Worm (Caenorhabditis elegans) whole organism, L1 larva: ENCODE data around the gene C45G9.12.

Experiments used
- C04F5.9 ChIP-seq: sonication (generic microtip); optimal IDR thresholded peaks from 2 replicates; lab custom pipeline; 2016; ENCODE audit warnings: missing genetic modification characterization, missing compliant biosample characterization
- C34B4.2 ChIP-seq: sonication (generic microtip); optimal IDR thresholded peaks from 2 replicates; lab custom pipeline; 2017; ENCODE audit warnings: mild to moderate bottlenecking, missing genetic modification characterization, missing compliant biosample characterization
- F16B12.6 ChIP-seq: fragments of 150-350 bp; optimal IDR thresholded peaks from 2 replicates; lab custom pipeline; 2014; ENCODE audit warnings: missing biosample characterization, missing genetic modification characterization
- aha-1 ChIP-seq: fragments of 150-350 bp; optimal IDR thresholded peaks from 2 replicates; lab custom pipeline; 2014; ENCODE audit warnings: missing biosample characterization, missing genetic modification characterization
- aly-2 ChIP-seq: fragments of 150-350 bp; optimal IDR thresholded peaks from 2 replicates; lab custom pipeline; 2014; ENCODE audit warnings: missing biosample characterization, missing genetic modification characterization
- blmp-1 ChIP-seq: fragments of 150-350 bp; optimal IDR thresholded peaks from 2 replicates; lab custom pipeline; 2014; ENCODE audit warnings: missing biosample characterization, missing genetic modification characterization
- ceh-63 ChIP-seq: fragments of 200-800 bp; sonication (Bioruptor generic); optimal IDR thresholded peaks from 2 replicates; lab custom pipeline; 2018; ENCODE audit warnings: mild to moderate bottlenecking, missing genetic modification characterization, missing compliant biosample characterization
- ceh-8 ChIP-seq: fragments of 200-800 bp; sonication (Bioruptor generic); optimal IDR thresholded peaks from 2 replicates; lab custom pipeline; 2018; ENCODE audit warnings: mild to moderate bottlenecking, missing genetic modification characterization, moderate library complexity, missing compliant biosample characterization
- ceh-82 ChIP-seq, 3 experiments: fragments of 150-350 bp in 1 of 3; sonication (generic microtip) in 2 of 3; optimal IDR thresholded peaks; 2 replicates each; lab custom pipeline; 2014 to 2017; ENCODE audit warnings: missing biosample characterization in 3 of 3, missing genetic modification characterization in 3 of 3
- ceh-88 ChIP-seq: fragments of 200-800 bp; sonication (Bioruptor generic); IDR thresholded peaks from 2 replicates; pipeline ENCODE4 v1.3.6; 2022; ENCODE audit warnings: missing genetic modification characterization, missing compliant biosample characterization
- ces-1 ChIP-seq: fragments of 150-350 bp; optimal IDR thresholded peaks from 2 replicates; lab custom pipeline; 2014; ENCODE audit warnings: missing biosample characterization, missing genetic modification reagents, missing genetic modification characterization
- dpl-1 ChIP-seq, 3 experiments: fragments of 150-350 bp in 2 of 3; sonication (generic microtip) in 1 of 3; optimal IDR thresholded peaks; 2 replicates each; lab custom pipeline; 2014 to 2017; ENCODE audit warnings: missing biosample characterization in 3 of 3, missing genetic modification characterization in 3 of 3, missing genetic modification reagents in 3 of 3
- dsc-1 ChIP-seq: sonication (generic microtip); optimal IDR thresholded peaks from 2 replicates; lab custom pipeline; 2016; ENCODE audit warnings: mild to moderate bottlenecking, missing genetic modification characterization, missing compliant biosample characterization
- efl-1 ChIP-seq, 4 experiments: fragments of 150-350 bp; optimal IDR thresholded peaks in 3 of 4; peaks in 1 of 4; 1 replicate in 1 of 4; 2 replicates in 3 of 4; lab custom pipeline; 2014; ENCODE audit warnings: missing biosample characterization in 2 of 4, missing genetic modification characterization in 2 of 4, missing genetic modification reagents in 2 of 4
- egl-13 ChIP-seq: sonication (generic microtip); optimal IDR thresholded peaks from 2 replicates; lab custom pipeline; 2016; ENCODE audit warnings: missing genotype, missing genetic modification reagents, missing genetic modification characterization, missing compliant biosample characterization
- fkh-4 ChIP-seq: sonication (generic microtip); optimal IDR thresholded peaks from 2 replicates; lab custom pipeline; 2016; ENCODE audit warnings: missing compliant biosample characterization, missing genetic modification characterization, borderline replicate concordance
- fos-1 ChIP-seq: fragments of 150-350 bp; optimal IDR thresholded peaks from 2 replicates; lab custom pipeline; 2014; ENCODE audit warnings: missing biosample characterization, missing genetic modification characterization
- grh-1 ChIP-seq: fragments of 200-800 bp; sonication (Bioruptor generic); IDR thresholded peaks from 2 replicates; pipeline ENCODE4 v1.3.6; 2022; ENCODE audit warnings: missing genetic modification reagents, missing genetic modification characterization, missing compliant biosample characterization
- hpl-2 ChIP-seq: fragments of 150-350 bp; optimal IDR thresholded peaks from 2 replicates; lab custom pipeline; 2014; ENCODE audit warnings: missing biosample characterization, missing genetic modification reagents, missing genetic modification characterization
- isw-1 ChIP-seq: fragments of 200-800 bp; sonication (Bioruptor generic); IDR thresholded peaks from 2 replicates; pipeline ENCODE4 v1.3.6; 2022; ENCODE audit warnings: missing genetic modification characterization, missing compliant biosample characterization
- jun-1 ChIP-seq: fragments of 150-350 bp; optimal IDR thresholded peaks from 2 replicates; lab custom pipeline; 2014; ENCODE audit warnings: missing biosample characterization, missing genetic modification reagents, missing genetic modification characterization
- lin-13 ChIP-seq: fragments of 150-350 bp; optimal IDR thresholded peaks from 2 replicates; lab custom pipeline; 2014; ENCODE audit warnings: missing biosample characterization, missing genetic modification reagents, missing genetic modification characterization
- lin-14 ChIP-seq: fragments of 200-800 bp; sonication (Bioruptor generic); optimal IDR thresholded peaks from 2 replicates; lab custom pipeline; 2018; ENCODE audit warnings: mild to moderate bottlenecking, missing genetic modification characterization, moderate library complexity, missing compliant biosample characterization
- lin-15B ChIP-seq: fragments of 150-350 bp; sonication (generic microtip); optimal IDR thresholded peaks from 3 replicates; lab custom pipeline; 2014; ENCODE audit warnings: missing biosample characterization, missing genetic modification characterization
- lin-35 ChIP-seq, 2 experiments: fragments of 150-350 bp; optimal IDR thresholded peaks; 2 replicates each; lab custom pipeline; 2014; ENCODE audit warnings: missing biosample characterization in 2 of 2, missing genetic modification characterization in 2 of 2, missing genetic modification reagents in 2 of 2
- lin-39 ChIP-seq: fragments of 150-350 bp; optimal IDR thresholded peaks from 2 replicates; lab custom pipeline; 2014; ENCODE audit warnings: missing biosample characterization, missing genetic modification reagents, missing genetic modification characterization
- lir-3 ChIP-seq: sonication (generic microtip); optimal IDR thresholded peaks from 2 replicates; lab custom pipeline; 2016; ENCODE audit warnings: mild to moderate bottlenecking, missing genetic modification characterization, moderate library complexity, missing compliant biosample characterization; ENCODE audit not compliant: poor library complexity
- lsy-2 ChIP-seq, 2 experiments: fragments of 150-350 bp; optimal IDR thresholded peaks; 2 replicates each; lab custom pipeline; 2014; ENCODE audit warnings: missing biosample characterization in 2 of 2, missing genetic modification characterization in 2 of 2
- mab-9 ChIP-seq: fragments of 200-800 bp; sonication (Bioruptor generic); IDR thresholded peaks from 2 replicates; pipeline ENCODE4 v1.3.6; 2022; ENCODE audit warnings: missing genetic modification reagents, missing genetic modification characterization, missing compliant biosample characterization
- mef-2 ChIP-seq: fragments of 150-350 bp; optimal IDR thresholded peaks from 2 replicates; lab custom pipeline; 2014; ENCODE audit warnings: missing biosample characterization, missing genetic modification characterization
- mep-1 ChIP-seq: fragments of 150-350 bp; optimal IDR thresholded peaks from 2 replicates; lab custom pipeline; 2014; ENCODE audit warnings: missing biosample characterization, missing genetic modification characterization
- nhr-12 ChIP-seq: sonication (generic microtip); optimal IDR thresholded peaks from 2 replicates; lab custom pipeline; 2017; ENCODE audit warnings: missing biosample characterization, missing genetic modification characterization
- nhr-19 ChIP-seq: fragments of 200-800 bp; sonication (Bioruptor generic); conservative IDR thresholded peaks from 2 replicates; pipeline ENCODE4 v1.3.6; 2022; ENCODE audit warnings: missing genetic modification characterization, missing compliant biosample characterization
- nhr-237 ChIP-seq: fragments of 150-350 bp; optimal IDR thresholded peaks from 2 replicates; lab custom pipeline; 2014; ENCODE audit warnings: missing biosample characterization, missing genetic modification characterization
- nhr-28 ChIP-seq: fragments of 150-350 bp; optimal IDR thresholded peaks from 2 replicates; lab custom pipeline; 2014; ENCODE audit warnings: missing biosample characterization, missing genetic modification characterization
- nhr-71 ChIP-seq: sonication (generic microtip); optimal IDR thresholded peaks from 2 replicates; lab custom pipeline; 2016; ENCODE audit warnings: mild to moderate bottlenecking, missing genetic modification characterization, moderate library complexity, missing compliant biosample characterization
- nhr-85 ChIP-seq: sonication (generic microtip); peaks from one replicate; lab custom pipeline; 2016; ENCODE audit warnings: missing genetic modification characterization, inconsistent platforms, missing compliant biosample characterization
- nhr-90 ChIP-seq: sonication (generic microtip); optimal IDR thresholded peaks from 2 replicates; lab custom pipeline; 2016; ENCODE audit warnings: mild to moderate bottlenecking, missing genetic modification characterization, missing compliant biosample characterization; ENCODE audit not compliant: poor library complexity
- pag-3 ChIP-seq: sonication (generic microtip); optimal IDR thresholded peaks from 2 replicates; lab custom pipeline; 2017; ENCODE audit warnings: missing genetic modification characterization, mild to moderate bottlenecking, missing compliant biosample characterization, antibody characterized with exemption, borderline replicate concordance; ENCODE audit not compliant: insufficient read depth
- rnt-1 ChIP-seq: sonication (generic microtip); optimal IDR thresholded peaks from 2 replicates; lab custom pipeline; 2016; ENCODE audit warnings: mild to moderate bottlenecking, missing genetic modification characterization, moderate library complexity, missing compliant biosample characterization
- skn-1 ChIP-seq: fragments of 150-350 bp; optimal IDR thresholded peaks from 2 replicates; lab custom pipeline; 2014; ENCODE audit warnings: missing biosample characterization, missing genetic modification characterization
- snpc-4 ChIP-seq: fragments of 150-350 bp; optimal IDR thresholded peaks from 2 replicates; lab custom pipeline; 2014; ENCODE audit warnings: missing biosample characterization, missing genetic modification characterization
- snu-23 ChIP-seq: sonication (generic microtip); optimal IDR thresholded peaks from 2 replicates; lab custom pipeline; 2016; ENCODE audit warnings: missing genetic modification characterization, missing compliant biosample characterization
- sox-4 ChIP-seq: sonication (generic microtip); optimal IDR thresholded peaks from 2 replicates; lab custom pipeline; 2016; ENCODE audit warnings: missing genetic modification characterization, missing compliant biosample characterization
- sptf-1 ChIP-seq: fragments of 150-350 bp; optimal IDR thresholded peaks from 2 replicates; lab custom pipeline; 2014; ENCODE audit warnings: missing biosample characterization, missing genetic modification characterization
- sup-37 ChIP-seq: fragments of 200-800 bp; sonication (Bioruptor generic); optimal IDR thresholded peaks from 2 replicates; lab custom pipeline; 2018; ENCODE audit warnings: mild to moderate bottlenecking, missing genetic modification characterization, missing compliant biosample characterization
- tbx-2 ChIP-seq: sonication (generic microtip); optimal IDR thresholded peaks from 2 replicates; lab custom pipeline; 2016; ENCODE audit warnings: missing genetic modification characterization, missing compliant biosample characterization
- unc-30 ChIP-seq: sonication (generic microtip); optimal IDR thresholded peaks from 2 replicates; lab custom pipeline; 2017; ENCODE audit warnings: missing biosample characterization, missing genetic modification characterization
- unc-62 ChIP-seq: fragments of 150-350 bp; optimal IDR thresholded peaks from 2 replicates; lab custom pipeline; 2014; ENCODE audit warnings: missing biosample characterization, missing genetic modification reagents, missing genetic modification characterization
- unc-86 ChIP-seq: sonication (generic microtip); optimal IDR thresholded peaks from 2 replicates; lab custom pipeline; 2016; ENCODE audit warnings: missing genetic modification characterization, missing compliant biosample characterization
- unc-98 ChIP-seq: fragments of 200-800 bp; sonication (Bioruptor generic); IDR thresholded peaks from 2 replicates; pipeline ENCODE4 v1.3.6; 2022; ENCODE audit warnings: missing genetic modification characterization, missing compliant biosample characterization
- vab-15 ChIP-seq: sonication (generic microtip); optimal IDR thresholded peaks from 2 replicates; lab custom pipeline; 2017; ENCODE audit warnings: missing genotype, mild to moderate bottlenecking, missing genetic modification characterization, missing compliant biosample characterization
- ztf-4 ChIP-seq: fragments of 150-350 bp; optimal IDR thresholded peaks from 2 replicates; lab custom pipeline; 2014; ENCODE audit warnings: missing biosample characterization, missing genetic modification characterization

C45G9.12 gene

DNA sequence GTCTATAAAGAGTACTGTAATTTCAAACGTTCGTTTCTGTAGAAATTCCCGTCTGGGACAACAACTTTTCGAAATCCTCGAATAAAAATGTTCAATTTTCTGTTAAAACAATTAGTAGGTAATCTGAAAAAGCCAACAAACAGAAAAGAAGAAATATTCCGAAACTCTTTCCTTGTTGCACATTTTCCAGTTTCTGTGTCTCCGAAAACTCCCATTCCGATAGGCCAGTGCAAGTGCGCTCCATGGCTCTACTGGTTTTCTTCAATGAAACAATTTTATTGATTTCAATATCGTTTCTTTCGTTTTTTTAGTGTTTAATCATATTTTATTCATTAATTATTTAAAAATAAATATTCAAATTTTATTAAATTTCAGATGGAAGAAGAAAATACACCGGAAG lies 31.2 kb upstream of the C45G9.12 start, which contains the start of gene F54D8.6 (continued):
- TF ChIP-seq lin-13 (GFP tag; lab: Kevin White, UChicago) = no peak
- peak; percentile 43 for TF ChIP-seq blmp-1 (tag; lab: Kevin White, UChicago)
- TF ChIP-seq ceh-63 (GFP tag; lab: Kevin White, UChicago) = no peak
- TF ChIP-seq lin-14 (GFP tag; lab: Kevin White, UChicago) = peak; percentile 56
- TF ChIP-seq isw-1 (GFP tag; lab: Robert Waterston, UW) = peak; percentile 27; the same call in 1 of the 2 replicates
- TF ChIP-seq ces-1 (GFP tag; lab: Kevin White, UChicago) = no peak
- TF ChIP-seq ceh-82 (tag; optimal IDR thresholded peaks at IDR 0.05; lab: Kevin White, UChicago) = peak; percentile 13 to 49 (median 39)
- TF ChIP-seq lir-3 (tag; lab: Kevin White, UChicago) = peak; percentile 56
- no peak for TF ChIP-seq unc-62 (GFP tag; lab: Kevin White, UChicago)
- no peak for TF ChIP-seq aha-1 (tag; lab: Kevin White, UChicago)
- TF ChIP-seq snu-23 (GFP tag; lab: Kevin White, UChicago) = peak; percentile 57
- no peak for TF ChIP-seq sup-37
- no peak for TF ChIP-seq ceh-88
- no peak for TF ChIP-seq C34B4.2 (tag; lab: Kevin White, UChicago)
- TF ChIP-seq lsy-2 (tag; optimal IDR thresholded peaks at IDR 0.05; lab: Kevin White, UChicago) = peak; percentile 46 to 81
- no peak for TF ChIP-seq nhr-85
- TF ChIP-seq grh-1 = no peak
- no peak for TF ChIP-seq C04F5.9
- no peak for TF ChIP-seq vab-15 (tag; lab: Kevin White, UChicago)
- TF ChIP-seq nhr-71 = peak; percentile 42
- no peak for TF ChIP-seq nhr-28 (tag; lab: Kevin White, UChicago)
- TF ChIP-seq mep-1 (tag; lab: Kevin White, UChicago) = peak; percentile 67
- no peak for TF ChIP-seq unc-98
- TF ChIP-seq mab-9 (GFP tag; lab: Robert Waterston, UW) = no peak
- peak; percentile 44 to 73 (median 63) for TF ChIP-seq dpl-1 (GFP tag; optimal IDR thresholded peaks at IDR 0.05; lab: Kevin White, UChicago)
- peak; percentile 37 for TF ChIP-seq F16B12.6
- TF ChIP-seq unc-86 (tag; lab: Kevin White, UChicago) = no peak
- TF ChIP-seq nhr-237 (tag; lab: Kevin White, UChicago) = no peak
- peak; percentile 14 for TF ChIP-seq fos-1 (tag; lab: Kevin White, UChicago)
- TF ChIP-seq nhr-90 (tag; lab: Kevin White, UChicago) = peak; percentile 36
- no peak for TF ChIP-seq fkh-4 (tag; lab: Kevin White, UChicago)
- TF ChIP-seq mef-2 = no peak
- no peak for TF ChIP-seq egl-13 (tag; lab: Kevin White, UChicago)
- no peak for TF ChIP-seq nhr-12
- no peak for TF ChIP-seq hpl-2
- no peak for TF ChIP-seq dsc-1 (tag; lab: Kevin White, UChicago)
- TF ChIP-seq sox-4 (tag; lab: Kevin White, UChicago) = no peak
- no peak for TF ChIP-seq ceh-8 (GFP tag; lab: Kevin White, UChicago)
- TF ChIP-seq snpc-4 (tag; lab: Kevin White, UChicago) = no peak
- TF ChIP-seq rnt-1 (tag; lab: Kevin White, UChicago) = peak; percentile 82
- TF ChIP-seq nhr-19 (GFP tag; lab: Robert Waterston, UW) = peak; percentile 37; the same call in 1 of the 2 replicates
- no peak for TF ChIP-seq unc-30 (tag; lab: Kevin White, UChicago)
- TF ChIP-seq ztf-4 = no peak
- no peak for TF ChIP-seq lin-39 (tag; lab: Kevin White, UChicago)
- peak; percentile 23 for TF ChIP-seq tbx-2 (tag; lab: Kevin White, UChicago)
- TF ChIP-seq jun-1 (tag; lab: Kevin White, UChicago) = no peak
- TF ChIP-seq skn-1 (tag; lab: Kevin White, UChicago) = peak; percentile 74
- TF ChIP-seq sptf-1 (tag; lab: Kevin White, UChicago) = no peak
- TF ChIP-seq pag-3 (tag; lab: Kevin White, UChicago) = no peak
- TF ChIP-seq efl-1 (optimal IDR thresholded peaks at IDR 0.05; lab: Kevin White, UChicago) = peak; percentile 74 to 76
- peak; percentile 65 to 95 for TF ChIP-seq efl-1 (GFP tag; optimal IDR thresholded peaks at IDR 0.05 in 1 of 2; lab: Kevin White, UChicago)
- peak; percentile 55 to 77 for TF ChIP-seq lin-35 (GFP tag; optimal IDR thresholded peaks at IDR 0.05; lab: Kevin White, UChicago)
- TF ChIP-seq lin-15B (tag; lab: Kevin White, UChicago) = peak; percentile 64
- TF ChIP-seq aly-2 = no peak
